Fruit fly (Drosophila melanogaster) whole organism: Measurements from ENCODE around the gene Usp8.

Source experiments
- EcR ChIP-seq, 2 experiments: fragments of >200 bp; optimal IDR thresholded peaks; 2 replicates each; lab custom pipeline; 2017; ENCODE audit warnings: missing biosample characterization in 2 of 2, missing genetic modification characterization in 2 of 2, missing genetic modification reagents in 2 of 2
- psq ChIP-seq: fragments of >200 bp; optimal IDR thresholded peaks from 2 replicates; lab custom pipeline; 2017
- usp ChIP-seq: fragments of >200 bp; optimal IDR thresholded peaks from 2 replicates; lab custom pipeline; 2017; ENCODE audit warnings: missing biosample characterization, missing genetic modification characterization, mixed read lengths

- no peak for TF ChIP-seq usp
- no peak for TF ChIP-seq EcR (GFP tag; optimal IDR thresholded peaks at IDR 0.05; lab: Kevin White, UChicago)
- TF ChIP-seq psq (lab: Kevin White, UChicago): no peak
Measured at dm6 chr3R:21163318-21163828, 29.3 kb downstream of the Usp8 start, which contains the start of gene CG5810.
